Worm (Caenorhabditis elegans): ENCODE results near the gene lpr-3.

lpr-3 gene

DNA sequence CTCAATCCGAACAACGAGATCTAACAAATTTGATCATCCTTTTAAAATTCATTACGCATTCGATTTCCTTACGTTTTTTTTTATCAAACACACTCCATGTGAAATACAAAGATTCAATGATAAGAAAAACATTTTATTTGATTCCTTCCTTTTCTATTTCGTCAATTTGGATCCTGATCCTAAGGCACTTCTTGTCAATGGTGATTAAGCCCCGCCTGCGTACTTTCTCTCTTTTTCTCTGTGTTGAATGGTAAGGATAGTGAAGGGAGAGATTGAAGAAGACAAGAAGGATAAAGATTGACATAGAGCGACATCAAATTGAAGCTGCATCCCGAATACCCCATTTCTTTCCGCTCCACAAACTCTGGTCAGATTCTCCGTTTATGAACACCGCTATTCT lies 52.0 kb downstream of the lpr-3 start, which contains the start of gene grd-1:
grd-1 (plus strand) TSS at position 241 of the 400 bp plus-strand sequence.
- TF ChIP-seq ekl-4 (GFP tag; IDR thresholded peaks at IDR 0.05), result no peak
- TF ChIP-seq ccch-3 (GFP tag; optimal IDR thresholded peaks at IDR 0.05), result no peak
- no peak for TF ChIP-seq snpc-1.3 (tag; optimal IDR thresholded peaks at IDR 0.05; ENCODE audit: insufficient read depth)
- no peak for TF ChIP-seq C06A6.2 (GFP tag; conservative IDR thresholded peaks at IDR 0.05)
- TF ChIP-seq ztf-6 (GFP tag; IDR thresholded peaks at IDR 0.05), result no peak
- no peak for TF ChIP-seq madf-3 (GFP tag; IDR thresholded peaks at IDR 0.05)
